Worm (Caenorhabditis elegans) whole organism, mixed stage, embryonic: ENCODE measurements around the gene vps-54.

Experiments used
- M03D4.4 ChIP-seq: sonication (generic microtip); optimal IDR thresholded peaks from 2 replicates; lab custom pipeline; 2017; ENCODE audit warnings: mild to moderate bottlenecking, missing genetic modification characterization, missing compliant biosample characterization
- bed-3 ChIP-seq: fragments of 200-800 bp; sonication (Bioruptor generic); optimal IDR thresholded peaks from 3 replicates; lab custom pipeline; 2018; ENCODE audit warnings: mild to moderate bottlenecking, missing genetic modification characterization, moderate library complexity, missing compliant biosample characterization
- ceh-39 ChIP-seq: fragments of 150-350 bp; optimal IDR thresholded peaks from 2 replicates; lab custom pipeline; 2014; ENCODE audit warnings: missing biosample characterization, missing genetic modification characterization
- ceh-43 ChIP-seq: fragments of 200-800 bp; sonication (Bioruptor generic); optimal IDR thresholded peaks from 2 replicates; lab custom pipeline; 2018; ENCODE audit warnings: mild to moderate bottlenecking, missing genetic modification characterization, moderate library complexity, missing compliant biosample characterization
- ces-1 ChIP-seq: fragments of 150-350 bp; optimal IDR thresholded peaks from 2 replicates; lab custom pipeline; 2014; ENCODE audit warnings: missing biosample characterization, missing genetic modification reagents, missing genetic modification characterization
- drap-1 ChIP-seq: fragments of 200-800 bp; sonication (Bioruptor generic); optimal IDR thresholded peaks from 3 replicates; lab custom pipeline; 2018; ENCODE audit warnings: mild to moderate bottlenecking, missing genetic modification characterization, missing compliant biosample characterization
- elt-1 ChIP-seq: sonication (generic microtip); optimal IDR thresholded peaks from 2 replicates; lab custom pipeline; 2017; ENCODE audit warnings: missing genetic modification characterization, mild to moderate bottlenecking, missing compliant biosample characterization, antibody characterized with exemption, moderate library complexity, borderline replicate concordance; ENCODE audit not compliant: insufficient read depth
- elt-3 ChIP-seq: fragments of 150-350 bp; optimal IDR thresholded peaks from 2 replicates; lab custom pipeline; 2014; ENCODE audit warnings: missing biosample characterization, missing genetic modification characterization
- flh-1 ChIP-seq: fragments of 200-800 bp; sonication (Bioruptor generic); optimal IDR thresholded peaks from 2 replicates; lab custom pipeline; 2018; ENCODE audit warnings: mild to moderate bottlenecking, missing genetic modification characterization, moderate library complexity, missing compliant biosample characterization
- ham-2 ChIP-seq: fragments of 200-800 bp; sonication (Bioruptor generic); optimal IDR thresholded peaks from 2 replicates; lab custom pipeline; 2018; ENCODE audit warnings: mild to moderate bottlenecking, missing genetic modification characterization, missing compliant biosample characterization
- hlh-1 ChIP-seq: fragments of 150-350 bp; optimal IDR thresholded peaks from 2 replicates; lab custom pipeline; 2014; ENCODE audit warnings: missing biosample characterization, missing genetic modification reagents, missing genetic modification characterization
- lin-13 ChIP-seq: fragments of 150-350 bp; optimal IDR thresholded peaks from 2 replicates; lab custom pipeline; 2014; ENCODE audit warnings: missing biosample characterization, missing genetic modification characterization
- lin-32 ChIP-seq: fragments of 200-800 bp; sonication (Bioruptor generic); optimal IDR thresholded peaks from 2 replicates; lab custom pipeline; 2018; ENCODE audit warnings: mild to moderate bottlenecking, missing genetic modification characterization, missing compliant biosample characterization
- lsy-2 ChIP-seq: fragments of 150-350 bp; optimal IDR thresholded peaks from 2 replicates; lab custom pipeline; 2014; ENCODE audit warnings: missing biosample characterization, missing genetic modification characterization
- mab-5 ChIP-seq: fragments of 150-350 bp; optimal IDR thresholded peaks from 2 replicates; lab custom pipeline; 2014; ENCODE audit warnings: missing biosample characterization, missing genetic modification characterization
- mep-1 ChIP-seq: fragments of 150-350 bp; optimal IDR thresholded peaks from 2 replicates; lab custom pipeline; 2017; ENCODE audit warnings: missing biosample characterization, missing genetic modification reagents, missing genetic modification characterization, inconsistent platforms
- mls-2 ChIP-seq: sonication (generic microtip); optimal IDR thresholded peaks from 2 replicates; lab custom pipeline; 2016; ENCODE audit warnings: mild to moderate bottlenecking, missing genetic modification characterization, moderate library complexity, missing compliant biosample characterization
- nhr-12 ChIP-seq: fragments of 150-350 bp; optimal IDR thresholded peaks from 2 replicates; lab custom pipeline; 2014; ENCODE audit warnings: missing biosample characterization, missing genetic modification characterization
- nhr-2 ChIP-seq: fragments of 150-350 bp; optimal IDR thresholded peaks from 2 replicates; lab custom pipeline; 2014; ENCODE audit warnings: missing biosample characterization, missing genetic modification characterization
- nhr-237 ChIP-seq: fragments of 150-350 bp; optimal IDR thresholded peaks from 2 replicates; lab custom pipeline; 2014; ENCODE audit warnings: missing biosample characterization, missing genetic modification characterization
- nhr-28 ChIP-seq: fragments of 150-350 bp; optimal IDR thresholded peaks from 2 replicates; lab custom pipeline; 2014; ENCODE audit warnings: missing biosample characterization, missing genetic modification characterization
- nhr-76 ChIP-seq: sonication (generic microtip); optimal IDR thresholded peaks from 2 replicates; lab custom pipeline; 2017; ENCODE audit warnings: missing biosample characterization, missing genetic modification characterization
- pha-4 ChIP-seq: fragments of 150-350 bp; optimal IDR thresholded peaks from 2 replicates; lab custom pipeline; 2018; ENCODE audit warnings: missing biosample characterization, missing genetic modification reagents, missing genetic modification characterization
- sem-2 ChIP-seq: fragments of 200-800 bp; sonication (Bioruptor generic); optimal IDR thresholded peaks from 2 replicates; lab custom pipeline; 2018; ENCODE audit warnings: mild to moderate bottlenecking, missing genetic modification characterization, missing compliant biosample characterization
- snpc-4 ChIP-seq: fragments of 150-350 bp; optimal IDR thresholded peaks from 2 replicates; lab custom pipeline; 2014; ENCODE audit warnings: missing biosample characterization, missing genetic modification characterization
- sptf-1 ChIP-seq: sonication (generic microtip); optimal IDR thresholded peaks from 2 replicates; lab custom pipeline; 2017; ENCODE audit warnings: mild to moderate bottlenecking, missing genetic modification characterization, moderate library complexity, missing compliant biosample characterization
- tbx-8 ChIP-seq: fragments of 200-800 bp; sonication (Bioruptor generic); optimal IDR thresholded peaks from 2 replicates; lab custom pipeline; 2018; ENCODE audit warnings: mild to moderate bottlenecking, missing genetic modification characterization, moderate library complexity, missing compliant biosample characterization
- unc-120 ChIP-seq: sonication (generic microtip); optimal IDR thresholded peaks from 2 replicates; lab custom pipeline; 2017; ENCODE audit warnings: missing genetic modification characterization, missing compliant biosample characterization; ENCODE audit not compliant: poor library complexity, severe bottlenecking
- unc-39 ChIP-seq: fragments of 150-350 bp; optimal IDR thresholded peaks from 2 replicates; lab custom pipeline; 2014; ENCODE audit warnings: missing biosample characterization, missing genetic modification characterization
- unc-62 ChIP-seq: fragments of 150-350 bp; optimal IDR thresholded peaks from 2 replicates; lab custom pipeline; 2014; ENCODE audit warnings: missing biosample characterization, missing genetic modification reagents, missing genetic modification characterization
- zip-8 ChIP-seq: fragments of 150-350 bp; optimal IDR thresholded peaks from 2 replicates; lab custom pipeline; 2014; ENCODE audit warnings: missing biosample characterization, missing genetic modification characterization

Gene vps-54

DNA sequence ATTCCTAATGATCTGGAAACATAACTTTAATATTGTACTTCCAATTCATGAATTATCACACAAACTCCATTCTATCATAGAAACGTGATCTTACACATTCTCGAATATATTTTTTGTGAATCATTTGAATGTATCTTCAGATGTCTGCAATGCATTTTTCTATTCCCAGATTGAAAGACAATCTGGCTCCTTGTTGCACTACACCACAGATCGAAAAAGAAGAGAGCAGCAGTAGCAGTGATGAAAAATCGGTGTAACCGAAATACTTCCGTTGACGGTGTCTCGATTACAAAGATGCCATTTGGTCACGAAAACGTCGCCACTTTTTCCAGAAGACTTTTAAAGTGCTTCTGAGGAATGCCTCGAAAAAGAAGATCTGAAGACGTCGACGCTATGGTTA, 36.2 kb downstream of the vps-54 start, which contains the start of gene degt-1:
Gene degt-1, plus strand, starts transcription at position 301 of the 400 bp plus-strand sequence.
- TF ChIP-seq flh-1 (GFP tag; lab: Kevin White, UChicago): no peak
- TF ChIP-seq ham-2 (GFP tag; lab: Kevin White, UChicago): no peak
- TF ChIP-seq drap-1 (GFP tag; lab: Kevin White, UChicago): no peak
- no peak for TF ChIP-seq nhr-76
- TF ChIP-seq mab-5 (tag; lab: Kevin White, UChicago): no peak
- no peak for TF ChIP-seq lin-13 (tag; lab: Kevin White, UChicago)
- no peak for TF ChIP-seq unc-39 (tag; lab: Kevin White, UChicago)
- no peak for TF ChIP-seq elt-3 (tag; lab: Kevin White, UChicago)
- TF ChIP-seq nhr-2 (tag; lab: Kevin White, UChicago): no peak
- no peak for TF ChIP-seq mls-2 (tag; lab: Kevin White, UChicago)
- TF ChIP-seq sptf-1 (tag; lab: Kevin White, UChicago): no peak
- no peak for TF ChIP-seq zip-8 (tag; lab: Kevin White, UChicago)
- TF ChIP-seq sem-2 (GFP tag; lab: Kevin White, UChicago): no peak

DNA sequence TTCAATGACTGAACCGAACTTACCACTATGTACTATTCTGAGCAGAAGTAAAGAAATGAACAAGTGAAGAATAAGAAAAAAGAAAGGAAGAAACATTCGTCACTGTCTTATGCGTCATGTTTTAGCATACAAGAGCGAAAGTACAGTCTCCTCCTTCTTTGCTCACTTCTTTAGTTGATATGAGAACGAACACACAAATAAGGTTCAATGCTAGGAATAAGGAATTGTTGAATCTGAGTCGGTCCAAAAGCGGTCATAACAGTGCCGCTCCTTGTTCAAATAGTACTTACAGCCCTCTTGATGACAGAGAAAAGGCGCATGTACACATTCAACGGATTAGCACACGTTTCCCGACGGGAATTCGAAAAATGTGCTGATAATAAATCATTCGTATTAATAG, 37.1 kb downstream of the vps-54 start, which contains the start of gene F25D1.8:
Gene F25D1.8, plus strand, starts transcription at position 301 of the 400 bp plus-strand sequence.
- TF ChIP-seq lin-32 (GFP tag; lab: Kevin White, UChicago) (no peak), ceh-43 (GFP tag; lab: Kevin White, UChicago) (no peak), unc-39 (tag; lab: Kevin White, UChicago) (no peak), snpc-4 (tag; lab: Kevin White, UChicago) (no peak), nhr-76 (no peak), mab-5 (tag; lab: Kevin White, UChicago) (no peak), pha-4 (no peak), nhr-28 (tag; lab: Kevin White, UChicago) (no peak), mls-2 (tag; lab: Kevin White, UChicago) (no peak), unc-62 (GFP tag; lab: Kevin White, UChicago) (no peak), ceh-39 (tag; lab: Kevin White, UChicago) (no peak)

DNA sequence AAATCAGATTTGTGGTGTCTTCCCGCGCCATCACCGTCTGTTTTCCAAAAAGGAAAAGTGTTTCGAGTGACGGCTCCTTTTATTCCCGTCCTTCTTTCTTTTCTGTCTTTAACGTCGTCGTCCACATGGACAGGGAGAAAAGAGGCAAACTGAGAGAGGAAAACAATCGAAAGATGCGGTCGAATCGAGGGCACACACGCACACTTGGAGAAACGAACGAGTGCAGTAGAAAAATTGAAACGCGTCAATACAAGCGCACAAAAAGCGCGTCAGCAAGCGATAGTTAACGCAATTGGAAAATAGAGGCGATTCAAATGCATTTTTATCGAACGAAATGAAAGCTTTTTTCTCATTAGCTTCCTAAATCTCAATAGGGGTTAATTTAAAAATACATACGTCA, 39.4 kb downstream of the vps-54 start:
- TF ChIP-seq unc-120 (tag; lab: Kevin White, UChicago): peak; percentile 28
- TF ChIP-seq lsy-2 (tag; lab: Kevin White, UChicago): peak; percentile 78
- TF ChIP-seq ham-2 (GFP tag; lab: Kevin White, UChicago): peak; percentile 34
- TF ChIP-seq elt-1: no peak
- peak; percentile 36 for TF ChIP-seq drap-1 (GFP tag; lab: Kevin White, UChicago)
- TF ChIP-seq sptf-1 (tag; lab: Kevin White, UChicago): peak; percentile 45
- peak; percentile 93 for TF ChIP-seq ces-1 (GFP tag; lab: Kevin White, UChicago)
- peak; percentile 42 for TF ChIP-seq nhr-237
- peak; percentile 58 for TF ChIP-seq hlh-1 (tag; lab: Kevin White, UChicago)
- TF ChIP-seq unc-62 (GFP tag; lab: Kevin White, UChicago): peak; percentile 6
- peak; percentile 72 for TF ChIP-seq pha-4
- TF ChIP-seq ceh-43 (GFP tag; lab: Kevin White, UChicago): no peak
- TF ChIP-seq nhr-28 (tag; lab: Kevin White, UChicago): no peak
- peak; percentile 82 for TF ChIP-seq mep-1 (tag; lab: Kevin White, UChicago)
- TF ChIP-seq tbx-8 (GFP tag; lab: Kevin White, UChicago): no peak
- peak; percentile 67 for TF ChIP-seq lin-13 (tag; lab: Kevin White, UChicago)
- peak; percentile 30 for TF ChIP-seq ceh-39 (tag; lab: Kevin White, UChicago)
- peak; percentile 17 for TF ChIP-seq M03D4.4

DNA sequence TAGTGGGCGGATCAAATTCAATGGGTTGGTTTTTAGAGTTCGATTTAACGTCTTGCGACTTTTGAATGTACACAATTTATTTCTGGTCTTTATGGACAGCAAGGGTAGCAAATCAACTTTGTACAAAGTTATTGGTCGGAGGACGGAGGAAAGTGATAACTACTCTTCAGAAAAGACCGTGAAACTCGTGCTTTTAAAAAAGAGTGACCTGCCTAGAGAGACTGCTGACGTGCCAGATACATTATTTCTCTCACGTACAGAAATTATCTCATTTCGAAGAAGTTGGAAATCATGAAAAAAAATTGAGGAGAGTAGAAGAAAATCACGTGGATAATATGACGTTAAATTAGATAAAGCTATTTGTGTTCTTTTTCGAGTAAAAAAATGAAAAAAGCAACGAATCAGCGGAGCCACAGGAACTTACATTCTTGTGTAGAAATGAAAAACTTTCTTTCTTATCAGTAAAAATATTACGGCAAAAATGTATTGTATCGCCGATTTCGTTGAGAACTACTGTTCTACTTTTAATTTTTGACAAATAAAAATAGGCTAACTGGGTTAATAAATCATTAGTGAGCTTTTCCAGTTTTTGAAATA, 40.0 kb downstream of the vps-54 start, which contains the start of gene ppm-1.A:
Gene ppm-1.A, minus strand, starts transcription at position 294 of the 597 bp plus-strand sequence.
- TF ChIP-seq mep-1 (tag; lab: Kevin White, UChicago): no peak
- no peak for TF ChIP-seq ces-1 (GFP tag; lab: Kevin White, UChicago)
- no peak for TF ChIP-seq tbx-8 (GFP tag; lab: Kevin White, UChicago)
- no peak for TF ChIP-seq bed-3 (GFP tag; lab: Kevin White, UChicago)
- no peak for TF ChIP-seq pha-4
- no peak for TF ChIP-seq elt-3 (tag; lab: Kevin White, UChicago)
- TF ChIP-seq mab-5 (tag; lab: Kevin White, UChicago): no peak
- no peak for TF ChIP-seq ceh-43 (GFP tag; lab: Kevin White, UChicago)
- TF ChIP-seq nhr-12: no peak
- no peak for TF ChIP-seq hlh-1 (tag; lab: Kevin White, UChicago)
- no peak for TF ChIP-seq nhr-76
- no peak for TF ChIP-seq sptf-1 (tag; lab: Kevin White, UChicago)
- no peak for TF ChIP-seq ham-2 (GFP tag; lab: Kevin White, UChicago)
